Worm (Caenorhabditis elegans): ENCODE results near the gene T04B2.7.

Gene T04B2.7

ce11 chrIV:10017633-10018032 is 38.4 kb downstream of the T04B2.7 start, which contains the start of gene F44D12.2:
F44D12.2 (minus strand) TSS chrIV:10017733.
- peak; percentile 76 for TF ChIP-seq nhr-28 (tag; optimal IDR thresholded peaks at IDR 0.05)
- TF ChIP-seq aha-1 (tag) = peak; percentile 6
- TF ChIP-seq duxl-1 (tag; optimal IDR thresholded peaks at IDR 0.05; ENCODE audit: poor library complexity) = no peak
- TF ChIP-seq jun-1 (tag; optimal IDR thresholded peaks at IDR 0.05) = no peak
- TF ChIP-seq daf-16 (GFP tag; optimal IDR thresholded peaks at IDR 0.05) = no peak
- TF ChIP-seq daf-16 (tag; optimal IDR thresholded peaks at IDR 0.05) = peak; percentile 37

ce11 chrIV:10016977-10017376 is 39.1 kb downstream of the T04B2.7 start, which contains the start of gene ent-7:
ent-7 (plus strand) TSS chrIV:10017277.
- TF ChIP-seq mep-1 (tag; optimal IDR thresholded peaks at IDR 0.05) (no peak), fkh-10 (GFP tag; optimal IDR thresholded peaks at IDR 0.05) (no peak), jun-1 (tag; optimal IDR thresholded peaks at IDR 0.05) (no peak), ceh-44 (GFP tag; IDR thresholded peaks at IDR 0.05) (no peak), aly-2 (tag; optimal IDR thresholded peaks at IDR 0.05) (no peak), vab-7 (GFP tag; IDR thresholded peaks at IDR 0.05) (no peak), T20F7.1 (GFP tag; optimal IDR thresholded peaks at IDR 0.05) (no peak), egl-27 (tag; optimal IDR thresholded peaks at IDR 0.05) (no peak), F37D6.2 (tag; optimal IDR thresholded peaks at IDR 0.05) (no peak), nhr-11 (tag; optimal IDR thresholded peaks at IDR 0.05) (no peak), tag-97 (GFP tag; IDR thresholded peaks at IDR 0.05) (no peak), lin-29 (GFP tag; IDR thresholded peaks at IDR 0.05) (no peak), nhr-25 (tag; optimal IDR thresholded peaks at IDR 0.05; ENCODE audit: borderline replicate concordance, insufficient read depth) (no peak), zfp-2 (tag; optimal IDR thresholded peaks at IDR 0.05) (no peak), mxl-3 (GFP tag; optimal IDR thresholded peaks at IDR 0.05) (no peak), ZK546.5 (tag; optimal IDR thresholded peaks at IDR 0.05) (no peak), dpl-1 (GFP tag; optimal IDR thresholded peaks at IDR 0.05) (no peak), mdl-1 (tag; optimal IDR thresholded peaks at IDR 0.05) (no peak), nhr-42 (GFP tag; IDR thresholded peaks at IDR 0.05) (no peak)

ce11 chrIV:10009536-10009935 is 46.5 kb downstream of the T04B2.7 start, which contains the start of gene magu-4:
magu-4 (plus strand) TSS chrIV:10009753.
- no peak for TF ChIP-seq ceh-82 (tag; optimal IDR thresholded peaks at IDR 0.05)
- no peak for TF ChIP-seq daf-8 (GFP tag; IDR thresholded peaks at IDR 0.05)
- TF ChIP-seq dve-1 (tag; optimal IDR thresholded peaks at IDR 0.05; ENCODE audit: insufficient read depth) = no peak
- peak; percentile 60 for TF ChIP-seq aha-1 (tag)
- no peak for TF ChIP-seq sdz-12 (GFP tag; optimal IDR thresholded peaks at IDR 0.05)

ce11 chrIV:10007758-10008157 is 48.3 kb downstream of the T04B2.7 start:
- no peak for TF ChIP-seq nhr-111 (GFP tag; optimal IDR thresholded peaks at IDR 0.05)
- no peak for TF ChIP-seq lin-29 (GFP tag; IDR thresholded peaks at IDR 0.05)
- no peak for TF ChIP-seq duxl-1 (tag; optimal IDR thresholded peaks at IDR 0.05; ENCODE audit: poor library complexity)
- TF ChIP-seq zip-11 (GFP tag; IDR thresholded peaks at IDR 0.05) = no peak
- TF ChIP-seq zip-2 (tag; optimal IDR thresholded peaks at IDR 0.05) = no peak
- TF ChIP-seq Y105C5A.15 (GFP tag; IDR thresholded peaks at IDR 0.05) = no peak
- no peak for TF ChIP-seq mep-1 (tag; optimal IDR thresholded peaks at IDR 0.05)
- no peak for TF ChIP-seq tra-1 (GFP tag; IDR thresholded peaks at IDR 0.05)
- peak; percentile 30 for TF ChIP-seq mes-2 (tag; optimal IDR thresholded peaks at IDR 0.05; ENCODE audit: poor library complexity, severe bottlenecking)
- no peak for TF ChIP-seq arid-1 (GFP tag; conservative IDR thresholded peaks at IDR 0.05)
- TF ChIP-seq daf-16 (GFP tag; optimal IDR thresholded peaks at IDR 0.05) = no peak
- peak; percentile 20 for TF ChIP-seq daf-16 (tag; optimal IDR thresholded peaks at IDR 0.05)
- TF ChIP-seq nhr-6 (tag; optimal IDR thresholded peaks at IDR 0.05) = no peak
- TF ChIP-seq ceh-28 (tag; optimal IDR thresholded peaks at IDR 0.05) = no peak
- 0 out of 2 replicates have a peak, but pooled peaks have one; percentile 50 for TF ChIP-seq hmg-1.1 (GFP tag; IDR thresholded peaks at IDR 0.05)
- peak; percentile 46 for TF ChIP-seq dve-1 (tag; optimal IDR thresholded peaks at IDR 0.05; ENCODE audit: insufficient read depth)
- no peak for TF ChIP-seq nhr-42 (GFP tag; IDR thresholded peaks at IDR 0.05)
- TF ChIP-seq Y48G9A.11 (GFP tag; IDR thresholded peaks at IDR 0.05) = no peak
- TF ChIP-seq mdt-29 (GFP tag; IDR thresholded peaks at IDR 0.05) = no peak
- no peak for TF ChIP-seq T20F7.1 (GFP tag; optimal IDR thresholded peaks at IDR 0.05)
- no peak for TF ChIP-seq ceh-62 (tag; optimal IDR thresholded peaks at IDR 0.05)
- no peak for TF ChIP-seq ZK337.2 (GFP tag; IDR thresholded peaks at IDR 0.05)
- peak; percentile 54 for TF ChIP-seq mxl-3 (GFP tag; optimal IDR thresholded peaks at IDR 0.05)
- TF ChIP-seq fkh-10 (GFP tag; optimal IDR thresholded peaks at IDR 0.05) = no peak
- TF ChIP-seq D1046.2 (GFP tag; IDR thresholded peaks at IDR 0.05) = no peak
- no peak for TF ChIP-seq snpc-1.2 (GFP tag; IDR thresholded peaks at IDR 0.05)
- TF ChIP-seq nhr-77 (tag; optimal IDR thresholded peaks at IDR 0.05) = peak; percentile 5
- TF ChIP-seq nhr-11 (tag; optimal IDR thresholded peaks at IDR 0.05) = no peak
- no peak for TF ChIP-seq ztf-11 (tag; optimal IDR thresholded peaks at IDR 0.05)

All from whole organism, L4 larva.